Worm (Caenorhabditis elegans): ENCODE measurements around the gene ZK418.2.
"Not testable (repeated sequence)": the region's sequence is repeated elsewhere in the genome, so short reads cannot be mapped to it uniquely, and the experiment has no call there.

Gene ZK418.2

ce11 chrIII:7120477-7120876 is 29.3 kb downstream of the ZK418.2 start:
- no peak for TF ChIP-seq unc-62 (GFP tag; optimal IDR thresholded peaks at IDR 0.05)

- TF ChIP-seq unc-62 (GFP tag; optimal IDR thresholded peaks at IDR 0.05) = no peak
Measured at ce11 chrIII:7122860-7123259, 31.7 kb downstream of the ZK418.2 start, which contains the start of the genes B0280.9 and rpia-1. Gene B0280.9 (minus strand): TSS chrIII:7122895. Gene rpia-1 (plus strand): TSS chrIII:7123128.

ce11 chrIII:7124364-7124763 is 33.2 kb downstream of the ZK418.2 start, which contains the start of gene B0280.2:
Gene B0280.2 (plus strand): TSS chrIII:7124664.
- no peak for TF ChIP-seq unc-62 (GFP tag; optimal IDR thresholded peaks at IDR 0.05)

ce11 chrIII:7128601-7129000 is 37.5 kb downstream of the ZK418.2 start, which contains the start of gene viro-2:
Gene viro-2 (plus strand): TSS chrIII:7128901.
- TF ChIP-seq unc-62 (GFP tag; optimal IDR thresholded peaks at IDR 0.05) = not testable (repeated sequence)

- no peak for TF ChIP-seq unc-62 (GFP tag; optimal IDR thresholded peaks at IDR 0.05)
Measured at ce11 chrIII:7133559-7133958, 42.4 kb downstream of the ZK418.2 start, which contains the start of the genes pot-1 and ggtb-1. Gene pot-1 (minus strand): TSS chrIII:7133678. Gene ggtb-1 (plus strand): TSS chrIII:7133766.

ce11 chrIII:7136015-7136414 is 44.9 kb downstream of the ZK418.2 start, which contains the start of gene B0280.17:
Gene B0280.17 (minus strand): TSS chrIII:7136115.
- TF ChIP-seq unc-62 (GFP tag; optimal IDR thresholded peaks at IDR 0.05) = no peak

ce11 chrIII:7138178-7138577 is 47.0 kb downstream of the ZK418.2 start, which contains the start of gene B0280.11:
Gene B0280.11 (minus strand): TSS chrIII:7138278.
- no peak for TF ChIP-seq unc-62 (GFP tag; optimal IDR thresholded peaks at IDR 0.05)

ce11 chrIII:7140228-7140710 is 49.1 kb downstream of the ZK418.2 start:
- no peak for TF ChIP-seq unc-62 (GFP tag; optimal IDR thresholded peaks at IDR 0.05)

- TF ChIP-seq unc-62 (GFP tag; optimal IDR thresholded peaks at IDR 0.05) = no peak
Measured at ce11 chrIII:7141285-7141715, 50.2 kb downstream of the ZK418.2 start.

ce11 chrIII:7142172-7142601 is 51.0 kb downstream of the ZK418.2 start:
- no peak for TF ChIP-seq unc-62 (GFP tag; optimal IDR thresholded peaks at IDR 0.05)
